Worm (Caenorhabditis elegans): ENCODE results near the gene lrch-1.

DNA sequence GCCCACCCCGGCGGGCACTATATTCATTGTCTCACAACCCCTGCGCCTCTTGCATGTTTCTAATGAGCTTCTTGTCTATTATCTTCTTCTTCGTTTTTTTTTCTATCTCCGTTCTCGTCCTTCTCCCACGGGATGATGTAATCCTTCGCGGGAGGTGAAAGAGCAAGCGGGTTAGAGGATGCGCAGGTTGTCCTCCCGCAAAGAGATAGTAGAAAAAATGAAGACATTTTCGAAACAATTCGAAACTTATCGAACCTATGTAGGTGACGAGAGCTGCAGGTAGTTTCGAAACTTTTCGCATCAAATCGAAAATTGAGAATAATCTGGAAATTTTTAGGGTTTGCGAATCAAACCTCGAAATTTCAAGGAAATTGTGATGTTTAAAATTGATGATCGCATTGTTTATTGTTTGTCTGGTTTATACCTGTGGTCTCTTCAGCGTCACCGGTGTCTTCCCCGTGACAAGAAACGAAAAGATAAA is 33.9 kb upstream of the lrch-1 start:
- no peak for TF ChIP-seq nhr-11 (tag; optimal IDR thresholded peaks at IDR 0.05)
- no peak for TF ChIP-seq skn-1 (tag; optimal IDR thresholded peaks at IDR 0.05)
- TF ChIP-seq ztf-4 (tag; optimal IDR thresholded peaks at IDR 0.05): no peak
- TF ChIP-seq pha-4 (tag; optimal IDR thresholded peaks at IDR 0.05): peak; percentile 60
- no peak for TF ChIP-seq nhr-28 (tag; optimal IDR thresholded peaks at IDR 0.05)
- no peak for TF ChIP-seq eor-1 (tag; optimal IDR thresholded peaks at IDR 0.05)
- TF ChIP-seq jun-1 (tag; optimal IDR thresholded peaks at IDR 0.05): no peak
- no peak for TF ChIP-seq nhr-12 (tag; optimal IDR thresholded peaks at IDR 0.05)
- no peak for TF ChIP-seq ZK546.5 (tag; optimal IDR thresholded peaks at IDR 0.05)
